Worm (Caenorhabditis elegans): Measurements from ENCODE around the gene clec-9.

clec-9 gene

ce11 chrV:16728431-16728830 lies 22.0 kb upstream of the clec-9 start, which contains the start of gene fbxa-127:
Gene fbxa-127, plus strand, starts transcription at chrV:16728731.
- TF ChIP-seq ceh-32 (tag; optimal IDR thresholded peaks at IDR 0.05; ENCODE audit: poor library complexity) (no peak), nhr-28 (tag; optimal IDR thresholded peaks at IDR 0.05) (peak; percentile 29), dve-1 (tag; optimal IDR thresholded peaks at IDR 0.05; ENCODE audit: insufficient read depth) (no peak), spr-1 (tag; optimal IDR thresholded peaks at IDR 0.05) (no peak), nhr-25 (tag; optimal IDR thresholded peaks at IDR 0.05; ENCODE audit: borderline replicate concordance, insufficient read depth) (no peak), daf-8 (GFP tag; IDR thresholded peaks at IDR 0.05) (no peak)

- TF ChIP-seq F10B5.3 (tag; optimal IDR thresholded peaks at IDR 0.05): no peak
Observed at ce11 chrV:16726915-16727314, 20.5 kb upstream of the clec-9 start, which contains the start of gene T25E12.14. Gene T25E12.14, plus strand, starts transcription at chrV:16727215.

ce11 chrV:16725955-16726354 lies 19.5 kb upstream of the clec-9 start:
- TF ChIP-seq spr-3 (GFP tag; optimal IDR thresholded peaks at IDR 0.05) (no peak), Y48G9A.11 (GFP tag; IDR thresholded peaks at IDR 0.05) (no peak), duxl-1 (tag; optimal IDR thresholded peaks at IDR 0.05; ENCODE audit: poor library complexity) (no peak), spr-1 (tag; optimal IDR thresholded peaks at IDR 0.05) (no peak), cey-2 (tag; optimal IDR thresholded peaks at IDR 0.05; ENCODE audit: borderline replicate concordance, insufficient read depth) (no peak), gei-8 (GFP tag; optimal IDR thresholded peaks at IDR 0.05) (no peak), egl-27 (tag; optimal IDR thresholded peaks at IDR 0.05) (no peak), lir-3 (tag; optimal IDR thresholded peaks at IDR 0.05) (no peak), ztf-11 (tag; optimal IDR thresholded peaks at IDR 0.05) (no peak), zag-1 (tag; optimal IDR thresholded peaks at IDR 0.05) (no peak), mdl-1 (tag; optimal IDR thresholded peaks at IDR 0.05) (peak in 1 of 2 experiments; percentile 13), fkh-10 (GFP tag; optimal IDR thresholded peaks at IDR 0.05) (no peak), zip-11 (GFP tag; IDR thresholded peaks at IDR 0.05) (no peak), lin-13 (GFP tag; optimal IDR thresholded peaks at IDR 0.05) (no peak), R02D3.7 (tag; optimal IDR thresholded peaks at IDR 0.05) (no peak), nhr-76 (tag; optimal IDR thresholded peaks at IDR 0.05) (no peak), set-16 (GFP tag; IDR thresholded peaks at IDR 0.05) (no peak), arid-1 (GFP tag; conservative IDR thresholded peaks at IDR 0.05) (no peak), snpc-1.2 (GFP tag; IDR thresholded peaks at IDR 0.05) (no peak), F10B5.3 (tag; optimal IDR thresholded peaks at IDR 0.05) (no peak), lin-29 (GFP tag; IDR thresholded peaks at IDR 0.05) (no peak), hlh-11 (tag; optimal IDR thresholded peaks at IDR 0.05) (peak; percentile 87), dpl-1 (GFP tag; optimal IDR thresholded peaks at IDR 0.05) (no peak), D1046.2 (GFP tag; IDR thresholded peaks at IDR 0.05) (no peak), saeg-2 (GFP tag; IDR thresholded peaks at IDR 0.05) (no peak), zfp-3 (GFP tag; conservative IDR thresholded peaks at IDR 0.05) (no peak), zfp-2 (tag; optimal IDR thresholded peaks at IDR 0.05) (no peak), attf-4 (tag; optimal IDR thresholded peaks at IDR 0.05) (no peak), hlh-30 (tag; optimal IDR thresholded peaks at IDR 0.05; ENCODE audit: insufficient read depth) (peak; percentile 69), tra-1 (GFP tag; IDR thresholded peaks at IDR 0.05) (no peak), F44E2.7 (GFP tag; IDR thresholded peaks at IDR 0.05) (no peak), ceh-44 (GFP tag; IDR thresholded peaks at IDR 0.05) (no peak), skn-1 (tag; optimal IDR thresholded peaks at IDR 0.05) (no peak), sdz-12 (GFP tag; optimal IDR thresholded peaks at IDR 0.05) (no peak), mdt-29 (GFP tag; IDR thresholded peaks at IDR 0.05) (no peak), mep-1 (tag; optimal IDR thresholded peaks at IDR 0.05) (no peak), T26A8.4 (GFP tag; IDR thresholded peaks at IDR 0.05) (no peak), mxl-2 (GFP tag; conservative IDR thresholded peaks at IDR 0.05) (no peak), nhr-6 (tag; optimal IDR thresholded peaks at IDR 0.05) (peak; percentile 52), lin-1 (GFP tag; IDR thresholded peaks at IDR 0.05) (no peak), dmd-9 (GFP tag; IDR thresholded peaks at IDR 0.05) (no peak), nhr-11 (tag; optimal IDR thresholded peaks at IDR 0.05) (no peak)
